Worm (Caenorhabditis elegans) whole organism, mixed stage, embryonic: Measurements from ENCODE around the gene srh-241.

Experiments used
- bed-3 ChIP-seq: fragments of 200-800 bp; sonication (Bioruptor generic); optimal IDR thresholded peaks from 3 replicates; lab custom pipeline; 2018; ENCODE audit warnings: mild to moderate bottlenecking, missing genetic modification characterization, moderate library complexity, missing compliant biosample characterization
- blmp-1 ChIP-seq: fragments of 150-350 bp; optimal IDR thresholded peaks from 2 replicates; lab custom pipeline; 2014; ENCODE audit warnings: missing biosample characterization, missing genetic modification characterization
- elt-1 ChIP-seq: sonication (generic microtip); optimal IDR thresholded peaks from 2 replicates; lab custom pipeline; 2017; ENCODE audit warnings: missing genetic modification characterization, mild to moderate bottlenecking, missing compliant biosample characterization, antibody characterized with exemption, moderate library complexity, borderline replicate concordance; ENCODE audit not compliant: insufficient read depth
- elt-3 ChIP-seq: fragments of 150-350 bp; optimal IDR thresholded peaks from 2 replicates; lab custom pipeline; 2014; ENCODE audit warnings: missing biosample characterization, missing genetic modification characterization
- lsy-2 ChIP-seq: fragments of 150-350 bp; optimal IDR thresholded peaks from 2 replicates; lab custom pipeline; 2014; ENCODE audit warnings: missing biosample characterization, missing genetic modification characterization
- mep-1 ChIP-seq: fragments of 150-350 bp; optimal IDR thresholded peaks from 2 replicates; lab custom pipeline; 2017; ENCODE audit warnings: missing biosample characterization, missing genetic modification reagents, missing genetic modification characterization, inconsistent platforms
- nhr-237 ChIP-seq: fragments of 150-350 bp; optimal IDR thresholded peaks from 2 replicates; lab custom pipeline; 2014; ENCODE audit warnings: missing biosample characterization, missing genetic modification characterization
- nhr-76 ChIP-seq: sonication (generic microtip); optimal IDR thresholded peaks from 2 replicates; lab custom pipeline; 2017; ENCODE audit warnings: missing biosample characterization, missing genetic modification characterization
- pha-4 ChIP-seq: fragments of 150-350 bp; optimal IDR thresholded peaks from 2 replicates; lab custom pipeline; 2018; ENCODE audit warnings: missing biosample characterization, missing genetic modification reagents, missing genetic modification characterization
- snpc-4 ChIP-seq: fragments of 150-350 bp; optimal IDR thresholded peaks from 2 replicates; lab custom pipeline; 2014; ENCODE audit warnings: missing biosample characterization, missing genetic modification characterization
- sptf-1 ChIP-seq: sonication (generic microtip); optimal IDR thresholded peaks from 2 replicates; lab custom pipeline; 2017; ENCODE audit warnings: mild to moderate bottlenecking, missing genetic modification characterization, moderate library complexity, missing compliant biosample characterization
- unc-39 ChIP-seq: fragments of 150-350 bp; optimal IDR thresholded peaks from 2 replicates; lab custom pipeline; 2014; ENCODE audit warnings: missing biosample characterization, missing genetic modification characterization
- unc-62 ChIP-seq: fragments of 150-350 bp; optimal IDR thresholded peaks from 2 replicates; lab custom pipeline; 2014; ENCODE audit warnings: missing biosample characterization, missing genetic modification reagents, missing genetic modification characterization
- ztf-11 ChIP-seq: fragments of 150-350 bp; optimal IDR thresholded peaks from 2 replicates; lab custom pipeline; 2014; ENCODE audit warnings: missing biosample characterization, missing genetic modification characterization

DNA sequence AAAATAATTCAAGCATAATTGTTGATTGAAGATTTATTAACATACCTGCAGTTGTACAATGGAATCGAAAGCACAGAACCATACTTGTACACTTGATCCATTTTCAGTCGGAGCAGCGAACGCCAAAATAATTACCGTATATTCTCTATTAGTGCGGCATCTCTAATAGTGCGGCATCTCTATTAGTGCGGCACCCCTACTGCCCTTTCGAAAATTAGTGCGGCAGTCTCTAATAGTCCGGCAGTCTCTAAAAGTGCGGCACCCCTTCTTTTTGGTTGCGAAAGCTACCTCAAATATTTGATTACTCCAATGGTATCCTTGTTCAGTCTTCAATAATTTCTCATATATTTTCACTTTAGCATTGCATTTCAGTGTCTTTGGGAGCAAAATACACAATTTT, 51.3 kb downstream of the srh-241 start, which contains the start of gene srt-34:
- TF ChIP-seq ztf-11 (tag; lab: Kevin White, UChicago) (no peak), blmp-1 (no peak), mep-1 (tag; lab: Kevin White, UChicago) (no peak), elt-3 (no peak), unc-62 (no peak), unc-39 (tag; lab: Kevin White, UChicago) (no peak), bed-3 (GFP tag; lab: Kevin White, UChicago) (no peak), nhr-76 (tag; lab: Kevin White, UChicago) (no peak), pha-4 (tag; lab: Kevin White, UChicago) (no peak), nhr-237 (tag; lab: Kevin White, UChicago) (no peak), lsy-2 (tag; lab: Kevin White, UChicago) (no peak), snpc-4 (tag; lab: Kevin White, UChicago) (no peak), elt-1 (no peak), sptf-1 (no peak)
